Fruit fly (Drosophila melanogaster): ENCODE data around the gene Kah.

Gene Kah

DNA sequence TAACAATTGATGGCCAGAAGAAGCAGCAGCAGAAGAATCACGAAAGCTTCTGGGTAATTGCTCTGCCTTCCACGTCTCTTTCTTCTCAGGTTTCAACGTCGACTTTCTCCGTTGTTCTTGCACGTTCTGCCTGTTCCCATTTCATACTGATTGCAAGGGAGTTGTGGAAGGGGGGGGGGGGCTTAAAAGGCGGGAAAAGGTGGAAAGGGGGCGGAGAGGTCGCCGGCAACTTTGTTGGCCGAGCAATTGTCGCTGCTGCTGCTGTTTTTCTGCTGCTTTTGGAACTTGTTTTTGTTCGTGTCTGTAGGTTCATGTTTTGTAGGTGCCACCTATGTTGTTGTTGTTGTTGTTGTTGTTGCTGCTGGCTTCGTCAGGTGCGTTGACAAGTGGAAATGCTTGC is 23.5 kb downstream of the Kah start:
- TF ChIP-seq CG8301 (tag; optimal IDR thresholded peaks at IDR 0.05) = no peak
- TF ChIP-seq D1 (tag; optimal IDR thresholded peaks at IDR 0.05) = no peak
- no peak for TF ChIP-seq CG13204 (GFP tag; optimal IDR thresholded peaks at IDR 0.05)
- no peak for TF ChIP-seq gl (tag; optimal IDR thresholded peaks at IDR 0.05)
- no peak for TF ChIP-seq CG32121 (GFP tag; IDR thresholded peaks at IDR 0.05)
- no peak for TF ChIP-seq CG8159 (tag; optimal IDR thresholded peaks at IDR 0.05)
- TF ChIP-seq CG34367 (tag; optimal IDR thresholded peaks at IDR 0.05) = no peak
- TF ChIP-seq EcR (GFP tag; optimal IDR thresholded peaks at IDR 0.05) = no peak
- TF ChIP-seq CG17806 (tag; optimal IDR thresholded peaks at IDR 0.05) = no peak
- TF ChIP-seq fd96Ca (GFP tag; IDR thresholded peaks at IDR 0.05) = no peak; the same call in 2 of the 3 replicates
- TF ChIP-seq CG12605 (GFP tag; IDR thresholded peaks at IDR 0.05) = no peak
- no peak for TF ChIP-seq CG4496 (GFP tag; IDR thresholded peaks at IDR 0.05)
- TF ChIP-seq Snoo (tag; optimal IDR thresholded peaks at IDR 0.05) = no peak
- TF ChIP-seq rn (GFP tag; IDR thresholded peaks at IDR 0.05) = no peak
- TF ChIP-seq CG9948 (tag; optimal IDR thresholded peaks at IDR 0.05) = no peak

DNA sequence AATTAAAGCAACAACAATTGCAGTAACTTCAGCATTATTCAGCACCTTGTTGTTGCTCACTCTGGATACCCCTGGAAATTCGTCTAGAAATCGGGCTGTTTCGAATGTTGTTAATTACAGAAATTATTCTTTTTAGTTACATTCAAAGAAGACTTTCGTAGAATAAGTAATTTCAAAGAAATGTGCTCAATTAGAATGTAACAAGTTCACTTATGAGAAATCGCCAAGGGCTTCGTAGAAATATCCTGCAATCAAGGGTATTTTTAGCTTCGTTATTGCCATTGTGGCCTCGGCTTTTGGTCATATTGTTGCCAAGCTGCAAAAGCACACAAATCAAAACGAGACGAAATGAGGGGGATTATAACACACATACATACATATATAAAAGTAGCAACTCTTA is 25.1 kb downstream of the Kah start:
- TF ChIP-seq Snoo (tag; optimal IDR thresholded peaks at IDR 0.05) (no peak), CG8159 (tag; optimal IDR thresholded peaks at IDR 0.05) (peak; percentile 4), CG17806 (tag; optimal IDR thresholded peaks at IDR 0.05) (peak; percentile 9), CG10348 (GFP tag; IDR thresholded peaks at IDR 0.05) (0 out of 2 replicates have a peak, but pooled peaks have one; percentile 44), Ets98B (GFP tag; IDR thresholded peaks at IDR 0.05) (peak; percentile 55), CG8301 (tag; optimal IDR thresholded peaks at IDR 0.05) (peak; percentile 41), CG34367 (tag; optimal IDR thresholded peaks at IDR 0.05) (no peak), CG4496 (GFP tag; IDR thresholded peaks at IDR 0.05) (0 out of 3 replicates have a peak, but pooled peaks have one; percentile 36), CG15710 (tag; optimal IDR thresholded peaks at IDR 0.05) (no peak), CG9948 (tag; optimal IDR thresholded peaks at IDR 0.05) (peak; percentile 10), CG32121 (GFP tag; IDR thresholded peaks at IDR 0.05) (peak; percentile 73), CG13204 (GFP tag; optimal IDR thresholded peaks at IDR 0.05) (no peak), fd96Ca (GFP tag; IDR thresholded peaks at IDR 0.05) (peak; percentile 63; the same call in 1 of the 3 replicates), CG14655 (GFP tag; optimal IDR thresholded peaks at IDR 0.05) (peak; percentile 45), rn (GFP tag; IDR thresholded peaks at IDR 0.05) (no peak), D1 (tag; optimal IDR thresholded peaks at IDR 0.05) (no peak)

DNA sequence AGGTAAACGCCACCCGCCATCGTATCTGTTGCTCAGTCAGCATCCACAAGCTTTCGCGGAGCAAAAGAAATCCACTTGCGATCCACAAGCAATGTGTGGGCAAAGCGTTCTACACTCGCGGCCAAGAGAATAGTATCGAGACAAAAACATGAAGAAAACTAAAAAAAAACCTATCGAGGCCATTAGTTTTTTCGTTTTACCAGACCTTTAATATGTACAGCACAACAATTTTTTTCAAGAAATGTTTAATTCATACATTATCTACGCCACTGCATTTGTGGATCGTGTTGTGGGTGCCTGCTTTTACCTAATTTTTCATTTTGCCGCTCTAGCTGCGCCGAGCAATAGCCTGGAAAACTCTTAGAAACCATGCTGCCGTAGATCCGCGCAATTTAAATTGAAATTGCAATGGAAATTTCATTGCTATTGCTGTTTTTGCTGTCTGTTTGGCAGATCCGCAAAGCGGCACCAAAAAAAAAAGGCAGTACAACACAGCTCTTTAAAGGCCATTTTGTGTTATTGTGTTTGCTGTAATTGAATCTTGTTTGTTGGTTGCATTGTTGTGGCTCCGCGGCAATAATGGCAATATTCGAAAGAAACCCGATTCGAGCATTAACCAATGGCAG is 26.0 kb downstream of the Kah start:
- TF ChIP-seq EcR (GFP tag; optimal IDR thresholded peaks at IDR 0.05) (no peak), CG14655 (GFP tag; optimal IDR thresholded peaks at IDR 0.05) (peak; percentile 78), CG8301 (tag; optimal IDR thresholded peaks at IDR 0.05) (peak; percentile 82), Pif1A (GFP tag; optimal IDR thresholded peaks at IDR 0.05) (peak; percentile 67), CG15710 (tag; optimal IDR thresholded peaks at IDR 0.05) (peak; percentile 19), CG32121 (GFP tag; IDR thresholded peaks at IDR 0.05) (peak; percentile 87), CG12605 (GFP tag; IDR thresholded peaks at IDR 0.05) (peak; percentile 88), CG10348 (GFP tag; IDR thresholded peaks at IDR 0.05) (peak; percentile 46; the same call in 1 of the 2 replicates), rn (GFP tag; IDR thresholded peaks at IDR 0.05) (peak; percentile 64; the same call in 1 of the 2 replicates), CG34367 (tag; optimal IDR thresholded peaks at IDR 0.05) (peak; percentile 29), Pif1B (GFP tag; optimal IDR thresholded peaks at IDR 0.05) (peak; percentile 58), CG9948 (tag; optimal IDR thresholded peaks at IDR 0.05) (peak; percentile 50), Snoo (tag; optimal IDR thresholded peaks at IDR 0.05) (peak; percentile 14), CG8159 (tag; optimal IDR thresholded peaks at IDR 0.05) (peak; percentile 3), fd96Ca (GFP tag; IDR thresholded peaks at IDR 0.05) (peak; percentile 92), CG13204 (GFP tag; optimal IDR thresholded peaks at IDR 0.05) (no peak), CG17806 (tag; optimal IDR thresholded peaks at IDR 0.05) (peak; percentile 39), gl (tag; optimal IDR thresholded peaks at IDR 0.05) (no peak), D1 (tag; optimal IDR thresholded peaks at IDR 0.05) (no peak), Ets98B (GFP tag; IDR thresholded peaks at IDR 0.05) (peak; percentile 93), CG4496 (GFP tag; IDR thresholded peaks at IDR 0.05) (peak; percentile 96)

DNA sequence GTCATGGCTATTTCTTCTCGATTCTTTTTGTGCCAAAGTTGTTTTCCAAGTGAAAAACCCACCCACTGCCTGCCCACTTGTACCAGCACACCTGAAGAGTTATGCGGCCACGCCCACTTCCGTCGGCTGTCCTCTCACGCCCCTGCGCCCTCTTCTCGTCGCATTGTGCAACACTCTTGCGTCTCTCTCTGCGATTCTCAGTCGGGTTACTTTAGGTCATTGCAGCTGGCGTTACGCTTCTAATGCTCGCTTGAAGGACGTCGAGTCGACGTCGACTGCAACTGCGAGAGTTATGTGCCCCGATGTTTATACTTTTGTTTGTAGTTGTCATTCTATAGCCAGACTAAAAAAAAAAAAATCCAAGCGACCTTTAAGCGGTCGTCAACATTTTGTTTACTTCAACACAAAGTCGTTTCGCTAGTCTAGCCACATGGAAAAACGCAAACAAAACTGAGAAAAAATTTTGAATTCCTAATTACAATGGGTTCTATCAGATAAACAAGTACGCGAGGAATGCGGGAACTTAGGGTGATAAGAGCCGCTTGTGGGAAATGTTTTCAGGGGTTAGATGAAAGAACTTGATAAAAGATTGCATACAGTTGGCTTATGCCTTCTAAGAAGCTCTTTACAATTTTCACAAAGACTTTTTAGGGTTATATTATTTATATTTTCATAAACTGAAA is 27.2 kb downstream of the Kah start:
- no peak for TF ChIP-seq fd96Ca (GFP tag; IDR thresholded peaks at IDR 0.05)
- TF ChIP-seq rn (GFP tag; IDR thresholded peaks at IDR 0.05) = no peak
- peak; percentile 41; the same call in 1 of the 3 replicates for TF ChIP-seq CG4496 (GFP tag; IDR thresholded peaks at IDR 0.05)
- TF ChIP-seq D1 (tag; optimal IDR thresholded peaks at IDR 0.05) = no peak
- no peak for TF ChIP-seq Snoo (tag; optimal IDR thresholded peaks at IDR 0.05)
- no peak for TF ChIP-seq CG12605 (GFP tag; IDR thresholded peaks at IDR 0.05)
- TF ChIP-seq EcR (GFP tag; optimal IDR thresholded peaks at IDR 0.05) = peak; percentile 30
- TF ChIP-seq CG17806 (tag; optimal IDR thresholded peaks at IDR 0.05) = no peak
- no peak for TF ChIP-seq Pif1B (GFP tag; optimal IDR thresholded peaks at IDR 0.05)
- TF ChIP-seq CG34367 (tag; optimal IDR thresholded peaks at IDR 0.05) = no peak
- TF ChIP-seq CG15710 (tag; optimal IDR thresholded peaks at IDR 0.05) = no peak
- TF ChIP-seq Ets98B (GFP tag; IDR thresholded peaks at IDR 0.05) = no peak

DNA sequence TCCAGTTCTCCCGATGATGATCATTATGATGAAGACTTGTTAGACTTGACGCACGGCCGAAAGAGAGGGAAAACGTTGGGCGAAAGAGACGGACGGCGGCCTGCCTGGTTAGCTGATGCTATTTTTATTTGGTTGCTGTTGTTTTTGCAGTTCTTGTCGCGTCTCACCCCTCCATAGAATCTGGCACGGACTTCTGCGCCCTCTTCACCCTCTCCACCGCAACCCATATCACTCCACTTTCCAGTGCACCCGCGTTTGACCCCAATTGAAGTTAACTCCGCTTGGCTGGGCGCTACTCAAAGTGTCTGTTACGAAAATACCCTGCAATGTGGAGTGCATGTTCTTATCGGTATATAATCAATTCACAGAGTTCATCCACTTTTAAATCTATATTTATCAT is 28.0 kb downstream of the Kah start:
- TF ChIP-seq CG8301 (tag; optimal IDR thresholded peaks at IDR 0.05) (no peak), fd96Ca (GFP tag; IDR thresholded peaks at IDR 0.05) (peak; percentile 22; the same call in 1 of the 3 replicates), gl (tag; optimal IDR thresholded peaks at IDR 0.05) (no peak), CG13204 (GFP tag; optimal IDR thresholded peaks at IDR 0.05) (no peak), CG8159 (tag; optimal IDR thresholded peaks at IDR 0.05) (no peak), Pif1A (GFP tag; optimal IDR thresholded peaks at IDR 0.05) (no peak), CG34367 (tag; optimal IDR thresholded peaks at IDR 0.05) (no peak), CG32121 (GFP tag; IDR thresholded peaks at IDR 0.05) (peak; percentile 25; the same call in 1 of the 2 replicates), CG17806 (tag; optimal IDR thresholded peaks at IDR 0.05) (no peak), Snoo (tag; optimal IDR thresholded peaks at IDR 0.05) (no peak), CG4496 (GFP tag; IDR thresholded peaks at IDR 0.05) (0 out of 3 replicates have a peak, but pooled peaks have one; percentile 39), CG12605 (GFP tag; IDR thresholded peaks at IDR 0.05) (no peak), CG9948 (tag; optimal IDR thresholded peaks at IDR 0.05) (no peak), Pif1B (GFP tag; optimal IDR thresholded peaks at IDR 0.05) (no peak), Ets98B (GFP tag; IDR thresholded peaks at IDR 0.05) (peak; percentile 16; the same call in 1 of the 2 replicates), rn (GFP tag; IDR thresholded peaks at IDR 0.05) (no peak), CG10348 (GFP tag; IDR thresholded peaks at IDR 0.05) (no peak), EcR (GFP tag; optimal IDR thresholded peaks at IDR 0.05) (peak; percentile 52), CG15710 (tag; optimal IDR thresholded peaks at IDR 0.05) (no peak), D1 (tag; optimal IDR thresholded peaks at IDR 0.05) (no peak)
